Worm (Caenorhabditis elegans): ENCODE results near the gene ceh-99.

DNA sequence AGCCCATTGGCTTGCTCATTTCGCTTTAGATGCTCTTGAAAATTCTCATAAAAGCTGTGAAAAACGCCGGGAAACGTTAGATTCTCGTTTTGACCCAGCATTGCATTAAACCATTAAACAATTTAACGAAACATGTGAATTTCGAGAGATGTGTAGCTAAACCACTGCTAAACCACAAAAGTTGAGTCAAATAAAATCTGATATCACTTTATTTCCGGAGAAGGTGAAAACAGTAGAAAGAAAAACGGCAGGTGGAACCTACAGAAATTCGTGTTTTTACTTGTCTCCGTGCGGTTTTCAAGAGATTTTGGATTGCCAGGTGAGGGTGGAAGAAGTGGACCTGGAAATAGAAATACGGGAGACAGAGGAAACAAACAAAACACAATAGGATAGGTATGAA lies 24.8 kb downstream of the ceh-99 start, which contains the start of gene F49C5.9:
- TF ChIP-seq sea-1 (GFP tag; conservative IDR thresholded peaks at IDR 0.05) (no peak), B0310.2 (tag; optimal IDR thresholded peaks at IDR 0.05) (no peak), ama-1 (optimal IDR thresholded peaks at IDR 0.05) (no peak), hmg-4 (GFP tag; optimal IDR thresholded peaks at IDR 0.05) (no peak), hmbx-1 (tag; optimal IDR thresholded peaks at IDR 0.05) (no peak), F13C5.2 (tag; optimal IDR thresholded peaks at IDR 0.05) (no peak), ceh-13 (GFP tag; optimal IDR thresholded peaks at IDR 0.05) (no peak), hnd-1 (tag; optimal IDR thresholded peaks at IDR 0.05) (no peak)

All from whole organism, early embryonic.